Worm (Caenorhabditis elegans) whole organism, midembryonic: ENCODE measurements around the gene famh-136.

ENCODE experiments used
- klf-2 ChIP-seq: fragments of 200-800 bp; sonication (Bioruptor generic); conservative IDR thresholded peaks from 2 replicates; pipeline ENCODE4 v1.3.6; 2022; ENCODE audit warnings: missing genetic modification reagents, missing genetic modification characterization, missing compliant biosample characterization
- tab-1 ChIP-seq: fragments of 200-800 bp; sonication (Bioruptor generic); IDR thresholded peaks from 2 replicates; pipeline ENCODE4 v1.3.6; 2022; ENCODE audit warnings: missing genetic modification characterization, missing compliant biosample characterization
- ztf-23 ChIP-seq: fragments of 200-800 bp; sonication (Bioruptor generic); IDR thresholded peaks from 2 replicates; pipeline ENCODE4 v1.3.6; 2022; ENCODE audit warnings: missing genetic modification reagents, missing genetic modification characterization, missing compliant biosample characterization

DNA sequence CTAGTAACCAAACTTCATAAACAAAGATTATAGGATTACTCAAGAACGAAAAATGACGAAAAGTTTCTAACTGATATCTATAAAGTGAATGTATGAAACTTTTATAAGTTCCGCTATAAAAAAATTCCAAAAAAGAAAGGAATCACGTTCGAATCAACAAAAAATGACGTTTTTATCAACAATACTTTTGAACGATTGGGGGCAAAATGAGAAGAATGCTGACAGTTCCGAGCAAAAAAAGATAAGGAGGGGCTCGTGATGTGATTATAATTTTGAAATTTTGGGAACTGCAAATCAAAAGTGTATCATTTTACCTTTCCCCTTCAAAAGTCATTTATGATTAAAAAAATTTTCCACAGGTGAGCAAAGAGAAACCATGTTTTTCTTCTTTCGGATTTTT is 8.6 kb upstream of the famh-136 start:
- no peak for TF ChIP-seq klf-2 (GFP tag; lab: Robert Waterston, UW)
- TF ChIP-seq tab-1, result no peak
- TF ChIP-seq ztf-23 (GFP tag; lab: Robert Waterston, UW), result no peak
